Worm (Caenorhabditis elegans): ENCODE results near the gene glb-4.

The glb-4 gene

DNA sequence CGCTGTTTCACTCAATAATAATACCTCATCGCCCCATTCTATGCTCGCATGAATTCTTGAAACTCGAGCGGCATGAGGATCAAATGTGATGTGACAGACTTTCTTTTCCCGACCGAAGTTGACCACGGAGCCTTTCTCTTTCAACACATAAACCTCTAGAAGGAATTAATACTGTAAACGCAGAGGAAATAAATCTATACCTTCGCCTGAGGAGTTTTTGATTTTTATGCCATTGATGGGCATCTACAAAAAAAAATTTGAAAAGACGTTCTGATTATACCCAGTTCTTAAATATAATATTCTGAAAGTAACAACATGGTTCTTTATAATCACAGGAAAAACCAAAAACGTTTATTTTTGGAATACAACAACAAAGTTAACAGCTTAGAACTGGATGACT lies 14.8 kb downstream of the glb-4 start, which contains the start of gene nbs-1:
nbs-1 (minus strand) TSS at position 246 of the 400 bp plus-strand sequence.
- no peak for TF ChIP-seq nhr-102 (tag; optimal IDR thresholded peaks at IDR 0.05)
- no peak for TF ChIP-seq attf-4 (tag; optimal IDR thresholded peaks at IDR 0.05)
- peak; percentile 49; the same call in 1 of the 2 replicates for TF ChIP-seq lin-38 (GFP tag; IDR thresholded peaks at IDR 0.05)
- TF ChIP-seq lsy-2 (tag; optimal IDR thresholded peaks at IDR 0.05), result peak in 1 of 2 experiments; percentile 29
- no peak for TF ChIP-seq F44E2.7 (GFP tag; IDR thresholded peaks at IDR 0.05)
- no peak for TF ChIP-seq hmg-1.1 (GFP tag; IDR thresholded peaks at IDR 0.05)
- TF ChIP-seq R02D3.7 (tag; optimal IDR thresholded peaks at IDR 0.05), result no peak
- TF ChIP-seq tag-97 (GFP tag; IDR thresholded peaks at IDR 0.05), result no peak
- TF ChIP-seq hlh-11 (tag; optimal IDR thresholded peaks at IDR 0.05), result no peak
- no peak for TF ChIP-seq fos-1 (tag; optimal IDR thresholded peaks at IDR 0.05)
- TF ChIP-seq nhr-42 (GFP tag; IDR thresholded peaks at IDR 0.05), result no peak
- peak; percentile 54; the same call in 1 of the 2 replicates for TF ChIP-seq snpc-1.2 (GFP tag; IDR thresholded peaks at IDR 0.05)
- TF ChIP-seq dmd-6 (GFP tag; IDR thresholded peaks at IDR 0.05), result no peak
- no peak for TF ChIP-seq skn-1 (tag; optimal IDR thresholded peaks at IDR 0.05)
- TF ChIP-seq lir-3 (tag; optimal IDR thresholded peaks at IDR 0.05), result no peak
- no peak for TF ChIP-seq madf-9 (GFP tag; conservative IDR thresholded peaks at IDR 0.05)
- peak; percentile 21 for TF ChIP-seq mes-2 (tag; optimal IDR thresholded peaks at IDR 0.05; ENCODE audit: poor library complexity, severe bottlenecking)
- 0 out of 2 replicates have a peak, but pooled peaks have one; percentile 38 for TF ChIP-seq Y48G9A.11 (GFP tag; IDR thresholded peaks at IDR 0.05)
- TF ChIP-seq vab-7 (GFP tag; IDR thresholded peaks at IDR 0.05), result no peak
- TF ChIP-seq ceh-82 (tag; optimal IDR thresholded peaks at IDR 0.05), result no peak
- peak; percentile 14 for TF ChIP-seq ama-1 (optimal IDR thresholded peaks at IDR 0.05)

DNA sequence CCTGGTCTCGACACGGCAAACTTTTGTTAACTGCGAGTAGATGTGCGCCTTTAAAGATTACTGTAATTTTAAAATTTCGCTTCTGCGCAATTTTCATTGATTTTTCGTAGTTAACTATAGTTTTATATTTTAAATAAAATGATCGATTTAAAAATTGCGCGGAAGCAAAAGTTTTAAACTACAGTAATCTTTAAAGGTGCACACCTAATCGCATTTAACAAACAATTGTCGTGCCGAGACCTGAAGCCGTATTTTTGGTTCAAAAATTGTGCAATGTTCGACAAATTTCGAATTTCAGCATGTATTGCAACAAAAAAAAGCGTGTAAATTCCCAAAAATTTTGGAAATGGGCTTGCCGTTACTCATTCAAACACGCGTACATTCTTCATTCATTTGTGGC lies 16.6 kb downstream of the glb-4 start:
- peak; percentile 15 for TF ChIP-seq aha-1 (tag)
- no peak for TF ChIP-seq skn-1 (tag; optimal IDR thresholded peaks at IDR 0.05)
- TF ChIP-seq unc-130 (GFP tag; optimal IDR thresholded peaks at IDR 0.05), result no peak
- TF ChIP-seq ceh-20 (GFP tag; IDR thresholded peaks at IDR 0.05), result no peak
- TF ChIP-seq mxl-3 (GFP tag; optimal IDR thresholded peaks at IDR 0.05), result no peak
- TF ChIP-seq lir-3 (tag; optimal IDR thresholded peaks at IDR 0.05), result no peak
- no peak for TF ChIP-seq zag-1 (tag; optimal IDR thresholded peaks at IDR 0.05)
- no peak for TF ChIP-seq ces-1 (GFP tag; optimal IDR thresholded peaks at IDR 0.05)
- TF ChIP-seq daf-19 (GFP tag; conservative IDR thresholded peaks at IDR 0.05), result no peak
- TF ChIP-seq arid-1 (GFP tag; conservative IDR thresholded peaks at IDR 0.05), result no peak
- TF ChIP-seq nhr-28 (tag; optimal IDR thresholded peaks at IDR 0.05), result no peak
- TF ChIP-seq nhr-11 (tag; optimal IDR thresholded peaks at IDR 0.05), result no peak
- TF ChIP-seq dve-1 (tag; optimal IDR thresholded peaks at IDR 0.05; ENCODE audit: insufficient read depth), result no peak
- peak in 1 of 2 experiments; percentile 26 for TF ChIP-seq unc-62 (GFP tag; optimal IDR thresholded peaks at IDR 0.05 in 1 of 2)
- TF ChIP-seq unc-62 (tag; optimal IDR thresholded peaks at IDR 0.05), result no peak

DNA sequence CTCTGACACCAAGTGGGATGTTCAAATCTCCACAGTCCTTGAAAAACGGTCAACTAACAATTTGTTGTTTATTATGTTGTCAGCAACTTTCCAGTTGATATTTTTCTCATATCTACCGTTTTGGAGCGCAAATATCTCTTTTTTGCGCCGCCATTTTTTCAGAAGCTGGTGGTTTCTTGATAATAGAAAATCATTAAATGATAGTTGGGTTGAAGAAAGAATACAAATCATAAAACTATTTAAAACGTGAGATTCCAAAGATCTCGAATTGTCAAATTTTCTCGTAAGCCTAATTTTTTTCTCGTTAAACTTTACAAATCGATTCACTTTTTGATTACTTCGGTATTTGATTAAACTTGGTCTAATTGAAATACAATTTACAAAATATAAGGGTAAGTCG lies 18.6 kb downstream of the glb-4 start, which contains the start of gene rpl-42:
rpl-42 (plus strand) TSS at position 301 of the 400 bp plus-strand sequence.
- no peak for TF ChIP-seq T26A8.4 (GFP tag; IDR thresholded peaks at IDR 0.05)
- no peak for TF ChIP-seq mep-1 (tag; optimal IDR thresholded peaks at IDR 0.05)
- no peak for TF ChIP-seq D1046.2 (GFP tag; IDR thresholded peaks at IDR 0.05)
- no peak for TF ChIP-seq ZK546.5 (tag; optimal IDR thresholded peaks at IDR 0.05)
- no peak for TF ChIP-seq ztf-11 (tag; optimal IDR thresholded peaks at IDR 0.05)

DNA sequence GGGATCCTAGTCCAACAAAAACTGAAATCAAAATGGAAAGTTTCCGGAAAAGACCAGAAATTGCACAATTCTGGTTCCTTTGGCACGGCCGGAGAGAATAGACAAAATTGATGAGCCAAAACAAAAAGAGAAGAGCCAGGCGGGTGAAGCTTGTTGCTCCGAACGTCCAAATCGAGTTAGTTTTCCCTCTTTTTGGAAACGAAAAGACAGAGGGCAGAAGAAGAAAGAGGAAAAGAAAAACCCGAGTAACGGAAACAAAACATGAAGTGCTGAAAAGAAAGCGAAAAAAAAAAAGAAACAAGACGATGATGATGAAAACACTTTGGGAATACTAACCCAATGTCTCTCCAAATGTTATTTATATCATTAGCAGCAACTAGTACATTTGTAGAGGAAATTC lies 19.4 kb downstream of the glb-4 start:
- TF ChIP-seq ces-1 (GFP tag; optimal IDR thresholded peaks at IDR 0.05) (peak; percentile 62), F37D6.2 (tag; optimal IDR thresholded peaks at IDR 0.05) (no peak), Y75B8A.6 (GFP tag; IDR thresholded peaks at IDR 0.05) (no peak)
